Fruit fly (Drosophila melanogaster) whole organism, embryonic: ENCODE measurements around the gene uif.

Source experiments
- ATbp ChIP-seq: fragments of 200-800 bp; sonication (Bioruptor generic); optimal IDR thresholded peaks from 2 replicates; lab custom pipeline; 2017; ENCODE audit warnings: missing biosample characterization, mild to moderate bottlenecking, missing genetic modification characterization, missing genetic modification reagents
- Atf6 ChIP-seq: fragments of 200-800 bp; sonication (Bioruptor generic); IDR thresholded peaks from 2 replicates; pipeline ENCODE4 v1.3.6; 2022; ENCODE audit warnings: missing biosample characterization, missing genetic modification characterization
- BEAF-32 ChIP-seq: fragments of 200-800 bp; sonication (Bioruptor generic); optimal IDR thresholded peaks from 3 replicates; lab custom pipeline; 2017; ENCODE audit warnings: missing biosample characterization, missing genetic modification characterization, mild to moderate bottlenecking, moderate library complexity, missing genetic modification reagents
- CG10147 ChIP-seq: fragments of 200-800 bp; sonication (Bioruptor generic); optimal IDR thresholded peaks from 2 replicates; lab custom pipeline; 2019; ENCODE audit warnings: missing biosample characterization, mild to moderate bottlenecking, missing genetic modification characterization, moderate library complexity
- CG10431 ChIP-seq: fragments of 200-800 bp; sonication (Bioruptor generic); optimal IDR thresholded peaks from 3 replicates; lab custom pipeline; 2018; ENCODE audit warnings: missing biosample characterization, mild to moderate bottlenecking, missing genetic modification characterization
- CG10462 ChIP-seq: fragments of 200-800 bp; sonication (Bioruptor generic); optimal IDR thresholded peaks from 2 replicates; lab custom pipeline; 2016; ENCODE audit warnings: missing biosample characterization, missing genetic modification characterization
- CG11398 ChIP-seq: fragments of 200-800 bp; sonication (Bioruptor generic); optimal IDR thresholded peaks from 2 replicates; lab custom pipeline; 2016; ENCODE audit warnings: missing biosample characterization, missing genetic modification characterization
- CG11456 ChIP-seq: fragments of 200-800 bp; sonication (Bioruptor generic); IDR thresholded peaks from 3 replicates; pipeline ENCODE4 v1.3.6; 2022; ENCODE audit warnings: missing biosample characterization, missing genetic modification characterization
- CG12219 ChIP-seq: fragments of 200-800 bp; sonication (Bioruptor generic); optimal IDR thresholded peaks from 3 replicates; lab custom pipeline; 2018; ENCODE audit warnings: missing biosample characterization, mild to moderate bottlenecking, missing genetic modification characterization
- CG12659 ChIP-seq: fragments of 200-800 bp; sonication (Bioruptor generic); optimal IDR thresholded peaks from 3 replicates; lab custom pipeline; 2017; ENCODE audit warnings: mild to moderate bottlenecking, missing biosample characterization, missing genetic modification reagents, missing genetic modification characterization
- CG15073 ChIP-seq: fragments of 200-800 bp; sonication (Bioruptor generic); optimal IDR thresholded peaks from 2 replicates; lab custom pipeline; 2016; ENCODE audit warnings: missing biosample characterization, missing genetic modification characterization
- CG15479 ChIP-seq: fragments of 200-800 bp; sonication (Bioruptor generic); optimal IDR thresholded peaks from 3 replicates; lab custom pipeline; 2019; ENCODE audit warnings: missing biosample characterization, mild to moderate bottlenecking, missing genetic modification characterization, moderate library complexity
- CG1603 ChIP-seq: fragments of 200-800 bp; sonication (Bioruptor generic); optimal IDR thresholded peaks from 2 replicates; lab custom pipeline; 2019; ENCODE audit warnings: missing biosample characterization, mild to moderate bottlenecking, missing genetic modification characterization, moderate library complexity
- CG16863 ChIP-seq: fragments of 200-800 bp; sonication (Bioruptor generic); optimal IDR thresholded peaks from 3 replicates; lab custom pipeline; 2016; ENCODE audit warnings: missing biosample characterization, missing genetic modification characterization
- CG32772 ChIP-seq: fragments of 200-800 bp; sonication (Bioruptor generic); IDR thresholded peaks from 2 replicates; pipeline ENCODE4 v1.3.6; 2022; ENCODE audit warnings: missing biosample characterization, missing genetic modification characterization
- CG33213 ChIP-seq: fragments of 200-800 bp; sonication (Bioruptor generic); optimal IDR thresholded peaks from 3 replicates; lab custom pipeline; 2016; ENCODE audit warnings: missing biosample characterization, missing genetic modification characterization
- CG4617 ChIP-seq: fragments of 200-800 bp; sonication (Bioruptor generic); optimal IDR thresholded peaks from 3 replicates; lab custom pipeline; 2016; ENCODE audit warnings: missing biosample characterization, missing genetic modification characterization, borderline replicate concordance
- CG7556 ChIP-seq: fragments of 200-800 bp; sonication (Bioruptor generic); optimal IDR thresholded peaks from 2 replicates; lab custom pipeline; 2017; ENCODE audit warnings: missing biosample characterization, mild to moderate bottlenecking, missing genetic modification characterization
- CG7963 ChIP-seq: fragments of 200-800 bp; sonication (Bioruptor generic); IDR thresholded peaks from 3 replicates; pipeline ENCODE4 v1.3.6; 2022; ENCODE audit warnings: missing biosample characterization, missing genetic modification characterization; ENCODE audit not compliant: partially characterized antibody
- Deaf1 ChIP-seq: fragments of 200-800 bp; optimal IDR thresholded peaks from 3 replicates; lab custom pipeline; 2019; ENCODE audit warnings: missing biosample characterization, mild to moderate bottlenecking, missing genetic modification characterization, moderate library complexity
- Doc3 ChIP-seq: fragments of 200-800 bp; sonication (Bioruptor generic); IDR thresholded peaks from 3 replicates; pipeline ENCODE4 v1.3.6; 2022; ENCODE audit warnings: missing biosample characterization, missing genetic modification characterization; ENCODE audit not compliant: partially characterized antibody
- Eip74EF ChIP-seq, 2 experiments: fragments of 200-800 bp in 1 of 2; fragments of >200 bp in 1 of 2; sonication (Bioruptor generic) in 1 of 2; optimal IDR thresholded peaks; 2 replicates each; lab custom pipeline; 2017 to 2019; ENCODE audit warnings: missing biosample characterization in 2 of 2, missing genetic modification characterization in 2 of 2, mild to moderate bottlenecking in 1 of 2, moderate library complexity in 1 of 2
- Ets97D ChIP-seq: fragments of 200-800 bp; sonication (Bioruptor generic); optimal IDR thresholded peaks from 3 replicates; lab custom pipeline; 2016; ENCODE audit warnings: missing biosample characterization, missing genetic modification characterization
- HLH54F ChIP-seq: fragments of 200-800 bp; sonication (Bioruptor generic); optimal IDR thresholded peaks from 3 replicates; lab custom pipeline; 2016; ENCODE audit warnings: missing biosample characterization, missing genetic modification characterization
- HmgD ChIP-seq: fragments of 200-800 bp; sonication (Bioruptor generic); optimal IDR thresholded peaks from 3 replicates; lab custom pipeline; 2016; ENCODE audit warnings: missing biosample characterization, missing genetic modification characterization
- Hmx ChIP-seq: fragments of 200-800 bp; sonication (Bioruptor generic); optimal IDR thresholded peaks from 2 replicates; lab custom pipeline; 2016; ENCODE audit warnings: missing biosample characterization, missing genetic modification characterization
- Jarid2 ChIP-seq: fragments of 200-800 bp; sonication (Bioruptor generic); optimal IDR thresholded peaks from 3 replicates; lab custom pipeline; 2017; ENCODE audit warnings: mild to moderate bottlenecking, missing biosample characterization, missing genetic modification reagents, missing genetic modification characterization
- Lim3 ChIP-seq: fragments of 200-800 bp; sonication (Bioruptor generic); IDR thresholded peaks from 2 replicates; pipeline ENCODE4 v1.3.6; 2022; ENCODE audit warnings: missing biosample characterization, missing genetic modification characterization
- MESR4 ChIP-seq: fragments of 200-800 bp; sonication (Bioruptor generic); optimal IDR thresholded peaks from 2 replicates; lab custom pipeline; 2018; ENCODE audit warnings: missing biosample characterization, mild to moderate bottlenecking, missing genetic modification characterization, moderate library complexity
- MTF-1 ChIP-seq: fragments of 200-800 bp; sonication (Bioruptor generic); optimal IDR thresholded peaks from 2 replicates; lab custom pipeline; 2018; ENCODE audit warnings: missing biosample characterization, mild to moderate bottlenecking, missing genetic modification characterization, borderline replicate concordance
- Max ChIP-seq: fragments of 200-800 bp; sonication (Bioruptor generic); optimal IDR thresholded peaks from 2 replicates; lab custom pipeline; 2016; ENCODE audit warnings: missing biosample characterization, mild to moderate bottlenecking, missing genetic modification characterization
- NFAT ChIP-seq: fragments of 200-800 bp; sonication (Bioruptor generic); IDR thresholded peaks from 2 replicates; pipeline ENCODE4 v1.3.6; 2022; ENCODE audit warnings: missing biosample characterization, missing genetic modification characterization
- Opbp ChIP-seq: fragments of 200-800 bp; sonication (Bioruptor generic); IDR thresholded peaks from 3 replicates; pipeline ENCODE4 v1.3.6; 2022; ENCODE audit warnings: missing biosample characterization, missing genetic modification characterization; ENCODE audit not compliant: partially characterized antibody
- Six4 ChIP-seq: fragments of 200-800 bp; sonication (Bioruptor generic); optimal IDR thresholded peaks from 2 replicates; lab custom pipeline; 2016; ENCODE audit warnings: missing biosample characterization, missing genetic modification characterization
- ewg ChIP-seq: fragments of 200-800 bp; sonication (Bioruptor generic); optimal IDR thresholded peaks from 3 replicates; lab custom pipeline; 2017; ENCODE audit warnings: mild to moderate bottlenecking, missing biosample characterization, missing genetic modification reagents, missing genetic modification characterization
- gt ChIP-seq: fragments of 200-800 bp; sonication (Bioruptor generic); IDR thresholded peaks from 2 replicates; pipeline ENCODE4 v1.3.6; 2022; ENCODE audit warnings: missing biosample characterization, missing genetic modification characterization
- hkb ChIP-seq, 2 experiments: fragments of 200-800 bp in 1 of 2; fragments of >200 bp in 1 of 2; sonication (Bioruptor generic) in 1 of 2; IDR thresholded peaks in 1 of 2; optimal IDR thresholded peaks in 1 of 2; 2 replicates each; pipeline versions ENCODE4 v1.3.6 to Lab custom; 2017 to 2022; ENCODE audit warnings: missing biosample characterization in 1 of 2, missing genetic modification characterization in 1 of 2
- lov ChIP-seq, 2 experiments: fragments of 200-800 bp in 1 of 2; fragments of >200 bp in 1 of 2; sonication (Bioruptor generic) in 1 of 2; IDR thresholded peaks in 1 of 2; optimal IDR thresholded peaks in 1 of 2; 2 replicates in 1 of 2; 3 replicates in 1 of 2; pipeline versions ENCODE4 v1.3.6 to Lab custom; 2017 to 2022; ENCODE audit warnings: missing biosample characterization in 1 of 2, missing genetic modification characterization in 1 of 2
- nerfin-2 ChIP-seq: fragments of 200-800 bp; sonication (Bioruptor generic); IDR thresholded peaks from 2 replicates; pipeline ENCODE4 v1.3.6; 2022; ENCODE audit warnings: missing biosample characterization, missing genetic modification characterization; ENCODE audit not compliant: partially characterized antibody
- nmo ChIP-seq: fragments of 200-800 bp; sonication (Bioruptor generic); optimal IDR thresholded peaks from 2 replicates; lab custom pipeline; 2018; ENCODE audit warnings: missing biosample characterization, mild to moderate bottlenecking, missing genetic modification characterization, moderate library complexity
- sna ChIP-seq: fragments of 200-800 bp; sonication (Bioruptor generic); IDR thresholded peaks from 2 replicates; pipeline ENCODE4 v1.3.6; 2022; ENCODE audit warnings: missing biosample characterization, missing genetic modification characterization; ENCODE audit not compliant: partially characterized antibody
- stwl ChIP-seq: fragments of 200-800 bp; sonication (Bioruptor generic); optimal IDR thresholded peaks from 3 replicates; lab custom pipeline; 2018; ENCODE audit warnings: missing biosample characterization, mild to moderate bottlenecking, missing genetic modification characterization, moderate library complexity
- sug ChIP-seq: fragments of 200-800 bp; optimal IDR thresholded peaks from 2 replicates; lab custom pipeline; 2019; ENCODE audit warnings: missing biosample characterization, mild to moderate bottlenecking, missing genetic modification characterization, moderate library complexity
- tap ChIP-seq: fragments of 200-800 bp; optimal IDR thresholded peaks from 3 replicates; lab custom pipeline; 2019; ENCODE audit warnings: missing biosample characterization, mild to moderate bottlenecking, missing genetic modification characterization, moderate library complexity
- wor ChIP-seq: fragments of 200-800 bp; sonication (Bioruptor generic); IDR thresholded peaks from 2 replicates; pipeline ENCODE4 v1.3.6; 2022; ENCODE audit warnings: missing biosample characterization, missing genetic modification characterization
- zf30C ChIP-seq: fragments of 200-800 bp; sonication (Bioruptor generic); optimal IDR thresholded peaks from 3 replicates; lab custom pipeline; 2018; ENCODE audit warnings: missing biosample characterization, mild to moderate bottlenecking, missing genetic modification characterization
- zfh1 ChIP-seq: fragments of 200-800 bp; sonication (Bioruptor generic); IDR thresholded peaks from 3 replicates; pipeline ENCODE4 v1.3.6; 2022; ENCODE audit warnings: missing biosample characterization, missing genetic modification characterization

uif gene

DNA sequence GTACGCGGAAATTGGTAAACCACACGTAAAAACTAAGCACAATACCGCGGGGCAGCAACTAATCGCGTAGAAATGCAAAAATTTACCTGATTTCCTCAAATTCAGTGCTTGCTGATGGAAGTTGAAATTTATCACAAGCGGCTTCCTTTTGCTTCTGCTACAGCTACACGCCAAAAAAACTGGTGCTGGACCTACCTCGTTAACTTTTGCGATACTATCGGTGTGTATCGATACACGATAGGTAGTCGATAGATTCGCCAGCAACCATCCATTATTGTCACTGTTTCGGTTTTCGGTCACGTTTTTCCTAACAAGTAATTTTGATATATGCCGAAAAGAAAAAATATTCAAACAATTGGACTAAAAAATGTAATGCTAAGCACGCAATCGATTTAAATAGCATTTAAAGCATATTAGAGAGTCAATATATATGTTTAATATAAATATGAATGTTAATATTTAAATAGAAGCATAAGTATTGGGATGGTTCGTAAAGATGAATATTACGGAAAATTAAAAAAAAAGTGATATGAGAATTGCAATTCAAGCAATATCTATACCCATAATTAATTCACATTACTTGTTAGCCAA is 42.6 kb downstream of the uif start, which contains the start of gene Sumo (continued):
- no peak for TF ChIP-seq wor (GFP tag; lab: Robert Waterston, UW)
- TF ChIP-seq Max (GFP tag; lab: Kevin White, UChicago): no peak
- TF ChIP-seq HmgD: no peak
- TF ChIP-seq CG11398 (GFP tag; lab: Kevin White, UChicago): no peak
- peak; percentile 98 for TF ChIP-seq nerfin-2 (GFP tag; lab: Robert Waterston, UW)
- TF ChIP-seq Hmx (GFP tag; lab: Kevin White, UChicago): no peak
- peak; percentile 66 for TF ChIP-seq CG1603 (tag; lab: Kevin White, UChicago)
- no peak for TF ChIP-seq CG10462 (GFP tag; lab: Kevin White, UChicago)
- no peak for TF ChIP-seq CG7556
- no peak for TF ChIP-seq CG32772 (GFP tag; lab: Robert Waterston, UW)
- TF ChIP-seq zfh1 (GFP tag; lab: Robert Waterston, UW): 0 out of 3 replicates have a peak, but pooled peaks have one; percentile 26
- peak; percentile 23 for TF ChIP-seq sug (tag; lab: Kevin White, UChicago)
- TF ChIP-seq CG33213 (GFP tag; lab: Kevin White, UChicago): no peak
- TF ChIP-seq ATbp (GFP tag; lab: Kevin White, UChicago): no peak
- TF ChIP-seq Ets97D (GFP tag; lab: Kevin White, UChicago): no peak
- peak; percentile 85 for TF ChIP-seq sna
- TF ChIP-seq Jarid2 (GFP tag; lab: Kevin White, UChicago): peak; percentile 35
- TF ChIP-seq tap (tag; lab: Kevin White, UChicago): no peak
- no peak for TF ChIP-seq CG15479 (GFP tag; lab: Kevin White, UChicago)
- no peak for TF ChIP-seq Six4 (GFP tag; lab: Kevin White, UChicago)
- TF ChIP-seq Lim3 (GFP tag; lab: Robert Waterston, UW): no peak
- peak; percentile 13 for TF ChIP-seq stwl
- TF ChIP-seq gt: no peak
- no peak for TF ChIP-seq hkb (optimal IDR thresholded peaks at IDR 0.05; lab: Kevin White, UChicago)
- TF ChIP-seq hkb (GFP tag; IDR thresholded peaks at IDR 0.05; lab: Robert Waterston, UW): no peak
- TF ChIP-seq BEAF-32 (GFP tag; lab: Kevin White, UChicago): peak; percentile 98
- TF ChIP-seq MESR4 (GFP tag; lab: Kevin White, UChicago): peak; percentile 81
- no peak for TF ChIP-seq zf30C (GFP tag; lab: Kevin White, UChicago)
- no peak for TF ChIP-seq MTF-1 (GFP tag; lab: Kevin White, UChicago)
- peak; percentile 42 for TF ChIP-seq CG10147
- TF ChIP-seq ewg (GFP tag; lab: Kevin White, UChicago): no peak
- no peak for TF ChIP-seq CG4617 (GFP tag; lab: Kevin White, UChicago)
- TF ChIP-seq lov (optimal IDR thresholded peaks at IDR 0.05; lab: Kevin White, UChicago): no peak
- TF ChIP-seq lov (GFP tag; IDR thresholded peaks at IDR 0.05; lab: Robert Waterston, UW): 0 out of 3 replicates have a peak, but pooled peaks have one; percentile 38
- no peak for TF ChIP-seq Atf6 (GFP tag; lab: Robert Waterston, UW)
- TF ChIP-seq CG11456 (GFP tag; lab: Robert Waterston, UW): peak; percentile 74; the same call in 2 of the 3 replicates
- TF ChIP-seq CG12659: peak; percentile 50
- peak; percentile 100 for TF ChIP-seq CG7963
- TF ChIP-seq Opbp (GFP tag; lab: Robert Waterston, UW): peak; percentile 100
- TF ChIP-seq CG16863 (GFP tag; lab: Kevin White, UChicago): no peak
- no peak for TF ChIP-seq CG15073 (GFP tag; lab: Kevin White, UChicago)
- no peak for TF ChIP-seq CG10431 (GFP tag; lab: Kevin White, UChicago)
- no peak for TF ChIP-seq Deaf1 (tag; lab: Kevin White, UChicago)
- TF ChIP-seq Doc3 (GFP tag; lab: Robert Waterston, UW): peak; percentile 80
- no peak for TF ChIP-seq Eip74EF (GFP tag; optimal IDR thresholded peaks at IDR 0.05; lab: Kevin White, UChicago)
- TF ChIP-seq HLH54F (GFP tag; lab: Kevin White, UChicago): no peak
- peak; percentile 50 for TF ChIP-seq nmo (GFP tag; lab: Kevin White, UChicago)
- no peak for TF ChIP-seq CG12219 (GFP tag; lab: Kevin White, UChicago)
- peak; percentile 86 for TF ChIP-seq NFAT
